Worm (Caenorhabditis elegans) whole organism, L1 larva: Measurements from ENCODE around the gene cyp-33C7.

ENCODE experiments used
- C04F5.9 ChIP-seq: sonication (generic microtip); optimal IDR thresholded peaks from 2 replicates; lab custom pipeline; 2016; ENCODE audit warnings: missing genetic modification characterization, missing compliant biosample characterization
- aha-1 ChIP-seq: fragments of 150-350 bp; optimal IDR thresholded peaks from 2 replicates; lab custom pipeline; 2014; ENCODE audit warnings: missing biosample characterization, missing genetic modification characterization
- ama-1 ChIP-seq: fragments of 150-350 bp; optimal IDR thresholded peaks from 2 replicates; lab custom pipeline; 2014
- ceh-63 ChIP-seq: fragments of 200-800 bp; sonication (Bioruptor generic); optimal IDR thresholded peaks from 2 replicates; lab custom pipeline; 2018; ENCODE audit warnings: mild to moderate bottlenecking, missing genetic modification characterization, missing compliant biosample characterization
- egl-27 ChIP-seq, 2 experiments: fragments of 150-350 bp in 1 of 2; sonication (generic microtip); optimal IDR thresholded peaks; 3 replicates each; lab custom pipeline; 2017 to 2018; ENCODE audit warnings: missing biosample characterization in 2 of 2, missing genetic modification characterization in 2 of 2, missing genetic modification reagents in 2 of 2
- lin-39 ChIP-seq: fragments of 150-350 bp; optimal IDR thresholded peaks from 2 replicates; lab custom pipeline; 2014; ENCODE audit warnings: missing biosample characterization, missing genetic modification reagents, missing genetic modification characterization
- nhr-11 ChIP-seq: fragments of 150-350 bp; optimal IDR thresholded peaks from 2 replicates; lab custom pipeline; 2014; ENCODE audit warnings: missing biosample characterization, missing genetic modification characterization
- snpc-4 ChIP-seq: fragments of 150-350 bp; optimal IDR thresholded peaks from 2 replicates; lab custom pipeline; 2014; ENCODE audit warnings: missing biosample characterization, missing genetic modification characterization
- sox-4 ChIP-seq: sonication (generic microtip); optimal IDR thresholded peaks from 2 replicates; lab custom pipeline; 2016; ENCODE audit warnings: missing genetic modification characterization, missing compliant biosample characterization
- sptf-1 ChIP-seq: fragments of 150-350 bp; optimal IDR thresholded peaks from 2 replicates; lab custom pipeline; 2014; ENCODE audit warnings: missing biosample characterization, missing genetic modification characterization
- unc-62 ChIP-seq: fragments of 150-350 bp; optimal IDR thresholded peaks from 2 replicates; lab custom pipeline; 2014; ENCODE audit warnings: missing biosample characterization, missing genetic modification reagents, missing genetic modification characterization
- ztf-11 ChIP-seq, 2 experiments: sonication (generic microtip); optimal IDR thresholded peaks; 2 replicates each; lab custom pipeline; 2016 to 2017; ENCODE audit warnings: missing genetic modification characterization in 2 of 2, missing biosample characterization in 1 of 2, missing compliant biosample characterization in 1 of 2

ce11 chrV:2249310-2249709 is 1.0 kb upstream of the cyp-33C7 start, which contains the start of gene cyp-33C6:
- no peak for TF ChIP-seq egl-27 (tag; optimal IDR thresholded peaks at IDR 0.05; lab: Kevin White, UChicago)
- no peak for TF ChIP-seq lin-39 (tag; lab: Kevin White, UChicago)
- TF ChIP-seq unc-62 (GFP tag; lab: Kevin White, UChicago): no peak
- TF ChIP-seq ama-1 (lab: Kevin White, UChicago): no peak
- no peak for TF ChIP-seq sox-4 (tag; lab: Kevin White, UChicago)
- no peak for TF ChIP-seq ztf-11 (tag; optimal IDR thresholded peaks at IDR 0.05; lab: Kevin White, UChicago)
- TF ChIP-seq aha-1: no peak
- TF ChIP-seq sptf-1: no peak
- TF ChIP-seq C04F5.9 (tag; lab: Kevin White, UChicago): no peak
- TF ChIP-seq ceh-63 (GFP tag; lab: Kevin White, UChicago): no peak
- no peak for TF ChIP-seq nhr-11 (tag; lab: Kevin White, UChicago)
- TF ChIP-seq snpc-4 (tag; lab: Kevin White, UChicago): no peak
